Worm (Caenorhabditis elegans) whole organism, L3 larva: Measurements from ENCODE around the gene C15H7.4.

Experiments
- R02D3.7 ChIP-seq: fragments of 150-350 bp; optimal IDR thresholded peaks from 2 replicates; lab custom pipeline; 2014; ENCODE audit warnings: missing biosample characterization, missing genetic modification characterization
- ZK546.5 ChIP-seq: sonication (generic microtip); optimal IDR thresholded peaks from 2 replicates; lab custom pipeline; 2017; ENCODE audit warnings: missing biosample characterization, missing genetic modification characterization
- aly-2 ChIP-seq: fragments of 150-350 bp; optimal IDR thresholded peaks from 2 replicates; lab custom pipeline; 2014; ENCODE audit warnings: missing biosample characterization, missing genetic modification characterization
- ama-1 ChIP-seq: fragments of 150-350 bp; optimal IDR thresholded peaks from 2 replicates; lab custom pipeline; 2018
- ceh-16 ChIP-seq: sonication (generic microtip); optimal IDR thresholded peaks from 2 replicates; lab custom pipeline; 2017; ENCODE audit warnings: missing biosample characterization, missing genetic modification characterization
- ceh-28 ChIP-seq: fragments of 150-350 bp; optimal IDR thresholded peaks from 2 replicates; lab custom pipeline; 2014; ENCODE audit warnings: missing biosample characterization, missing genetic modification reagents, missing genetic modification characterization
- ceh-82 ChIP-seq: fragments of 150-350 bp; optimal IDR thresholded peaks from 2 replicates; lab custom pipeline; 2014; ENCODE audit warnings: missing biosample characterization, missing genetic modification characterization
- ceh-9 ChIP-seq: sonication (generic microtip); optimal IDR thresholded peaks from 2 replicates; lab custom pipeline; 2018; ENCODE audit warnings: missing biosample characterization, missing genetic modification characterization
- daf-12 ChIP-seq: fragments of 150-350 bp; optimal IDR thresholded peaks from 2 replicates; lab custom pipeline; 2014; ENCODE audit warnings: missing biosample characterization, missing genetic modification reagents, missing genetic modification characterization
- egl-27 ChIP-seq: sonication (generic microtip); optimal IDR thresholded peaks from 4 replicates; lab custom pipeline; 2017; ENCODE audit warnings: missing biosample characterization, missing genetic modification reagents, missing genetic modification characterization
- egl-5 ChIP-seq: fragments of 150-350 bp; optimal IDR thresholded peaks from 2 replicates; lab custom pipeline; 2017; ENCODE audit warnings: missing biosample characterization, missing genetic modification reagents, missing genetic modification characterization, inconsistent platforms
- elt-1 ChIP-seq: fragments of 150-350 bp; optimal IDR thresholded peaks from 2 replicates; lab custom pipeline; 2014; ENCODE audit warnings: missing biosample characterization, missing genetic modification characterization
- elt-2 ChIP-seq: sonication (generic microtip); optimal IDR thresholded peaks from 2 replicates; lab custom pipeline; 2016; ENCODE audit warnings: missing genetic modification reagents, mild to moderate bottlenecking, missing genetic modification characterization, missing compliant biosample characterization
- elt-3 ChIP-seq, 3 experiments: fragments of 150-350 bp in 1 of 3; sonication (generic microtip) in 2 of 3; optimal IDR thresholded peaks; 2 replicates in 2 of 3; 4 replicates in 1 of 3; lab custom pipeline; 2014 to 2017; ENCODE audit warnings: missing biosample characterization in 3 of 3, missing genetic modification characterization in 3 of 3
- eor-1 ChIP-seq, 2 experiments: fragments of 150-350 bp; optimal IDR thresholded peaks; 2 replicates each; lab custom pipeline; 2014 to 2018; ENCODE audit warnings: missing biosample characterization in 2 of 2, missing genetic modification characterization in 2 of 2
- fkh-10 ChIP-seq: sonication (generic microtip); optimal IDR thresholded peaks from 2 replicates; lab custom pipeline; 2017; ENCODE audit warnings: missing biosample characterization, missing genetic modification reagents, missing genetic modification characterization
- fkh-2 ChIP-seq: fragments of 150-350 bp; optimal IDR thresholded peaks from 2 replicates; lab custom pipeline; 2014; ENCODE audit warnings: missing biosample characterization, missing genetic modification reagents, missing genetic modification characterization
- fos-1 ChIP-seq: fragments of 150-350 bp; optimal IDR thresholded peaks from 2 replicates; lab custom pipeline; 2014; ENCODE audit warnings: missing biosample characterization, missing genetic modification characterization
- hmg-11 ChIP-seq: sonication (generic microtip); optimal IDR thresholded peaks from 2 replicates; lab custom pipeline; 2016; ENCODE audit warnings: missing genetic modification characterization, missing compliant biosample characterization
- jun-1 ChIP-seq: fragments of 150-350 bp; optimal IDR thresholded peaks from 2 replicates; lab custom pipeline; 2014; ENCODE audit warnings: missing biosample characterization, missing genetic modification reagents, missing genetic modification characterization
- lin-15B ChIP-seq: fragments of 150-350 bp; optimal IDR thresholded peaks from 2 replicates; lab custom pipeline; 2014; ENCODE audit warnings: missing biosample characterization, missing genetic modification characterization
- lin-39 ChIP-seq: fragments of 150-350 bp; optimal IDR thresholded peaks from 2 replicates; lab custom pipeline; 2018; ENCODE audit warnings: missing biosample characterization, missing genetic modification reagents, missing genetic modification characterization
- lsy-12 ChIP-seq: sonication (generic microtip); optimal IDR thresholded peaks from 2 replicates; lab custom pipeline; 2016; ENCODE audit warnings: mild to moderate bottlenecking, missing genetic modification characterization, missing compliant biosample characterization
- mdl-1 ChIP-seq: fragments of 150-350 bp; optimal IDR thresholded peaks from 2 replicates; lab custom pipeline; 2014; ENCODE audit warnings: missing biosample characterization, missing genetic modification characterization
- mml-1 ChIP-seq: fragments of 150-350 bp; sonication (generic microtip); optimal IDR thresholded peaks from 3 replicates; lab custom pipeline; 2014; ENCODE audit warnings: missing biosample characterization, missing genetic modification characterization
- nfya-1 ChIP-seq: sonication (generic microtip); optimal IDR thresholded peaks from 2 replicates; lab custom pipeline; 2017; ENCODE audit warnings: missing genetic modification characterization, mild to moderate bottlenecking, missing compliant biosample characterization, antibody characterized with exemption, moderate library complexity; ENCODE audit not compliant: insufficient read depth
- nhr-11 ChIP-seq: fragments of 150-350 bp; optimal IDR thresholded peaks from 2 replicates; lab custom pipeline; 2014; ENCODE audit warnings: missing biosample characterization, missing genetic modification characterization
- nhr-12 ChIP-seq: fragments of 150-350 bp; optimal IDR thresholded peaks from 2 replicates; lab custom pipeline; 2014; ENCODE audit warnings: missing biosample characterization, missing genetic modification characterization
- nhr-23 ChIP-seq: fragments of 150-350 bp; optimal IDR thresholded peaks from 2 replicates; lab custom pipeline; 2014; ENCODE audit warnings: missing biosample characterization, missing genetic modification reagents, missing genetic modification characterization
- nhr-237 ChIP-seq: fragments of 150-350 bp; optimal IDR thresholded peaks from 2 replicates; lab custom pipeline; 2014; ENCODE audit warnings: missing biosample characterization, missing genetic modification characterization
- nhr-25 ChIP-seq: sonication (generic microtip); optimal IDR thresholded peaks from 2 replicates; lab custom pipeline; 2017; ENCODE audit warnings: missing biosample characterization, missing genetic modification characterization
- nhr-28 ChIP-seq: fragments of 150-350 bp; optimal IDR thresholded peaks from 2 replicates; lab custom pipeline; 2014; ENCODE audit warnings: missing biosample characterization, missing genetic modification characterization
- nhr-43 ChIP-seq: sonication (generic microtip); optimal IDR thresholded peaks from 2 replicates; lab custom pipeline; 2016; ENCODE audit warnings: mild to moderate bottlenecking, missing genetic modification characterization, missing compliant biosample characterization; ENCODE audit not compliant: poor library complexity, severe bottlenecking
- nhr-67 ChIP-seq: fragments of 150-350 bp; optimal IDR thresholded peaks from 2 replicates; lab custom pipeline; 2014; ENCODE audit warnings: missing biosample characterization, missing genetic modification characterization
- nhr-76 ChIP-seq: fragments of 150-350 bp; sonication (generic microtip); optimal IDR thresholded peaks from 5 replicates; lab custom pipeline; 2014; ENCODE audit warnings: missing biosample characterization, missing genetic modification characterization
- nhr-77 ChIP-seq: fragments of 150-350 bp; optimal IDR thresholded peaks from 2 replicates; lab custom pipeline; 2014; ENCODE audit warnings: missing biosample characterization, missing genetic modification characterization
- pha-4 ChIP-seq: fragments of 150-350 bp; optimal IDR thresholded peaks from 2 replicates; lab custom pipeline; 2014; ENCODE audit warnings: missing biosample characterization, missing genetic modification reagents, missing genetic modification characterization
- pqm-1 ChIP-seq: fragments of 150-350 bp; optimal IDR thresholded peaks from 2 replicates; lab custom pipeline; 2017; ENCODE audit warnings: missing biosample characterization, missing genetic modification characterization, inconsistent platforms
- sea-2 ChIP-seq: fragments of 150-350 bp; sonication (generic microtip); optimal IDR thresholded peaks from 4 replicates; lab custom pipeline; 2014; ENCODE audit warnings: missing biosample characterization, missing genetic modification reagents, missing genetic modification characterization
- skn-1 ChIP-seq: fragments of 150-350 bp; optimal IDR thresholded peaks from 2 replicates; lab custom pipeline; 2014; ENCODE audit warnings: missing biosample characterization, missing genetic modification characterization
- snpc-4 ChIP-seq: fragments of 150-350 bp; optimal IDR thresholded peaks from 2 replicates; lab custom pipeline; 2014; ENCODE audit warnings: missing biosample characterization, missing genetic modification characterization
- tbx-2 ChIP-seq: sonication (generic microtip); optimal IDR thresholded peaks from 2 replicates; lab custom pipeline; 2016; ENCODE audit warnings: mild to moderate bottlenecking, missing genetic modification characterization, missing compliant biosample characterization
- unc-39 ChIP-seq: sonication (generic microtip); optimal IDR thresholded peaks from 4 replicates; lab custom pipeline; 2017; ENCODE audit warnings: missing biosample characterization, missing genetic modification characterization
- unc-62 ChIP-seq: fragments of 150-350 bp; sonication (generic microtip); optimal IDR thresholded peaks from 4 replicates; lab custom pipeline; 2014; ENCODE audit warnings: missing biosample characterization, missing genetic modification reagents, missing genetic modification characterization
- zag-1 ChIP-seq: fragments of 150-350 bp; optimal IDR thresholded peaks from 2 replicates; lab custom pipeline; 2014; ENCODE audit warnings: missing biosample characterization, missing genetic modification characterization
- ztf-11 ChIP-seq: fragments of 150-350 bp; optimal IDR thresholded peaks from 2 replicates; lab custom pipeline; 2014; ENCODE audit warnings: missing biosample characterization, missing genetic modification characterization
- ztf-4 ChIP-seq: fragments of 150-350 bp; optimal IDR thresholded peaks from 2 replicates; lab custom pipeline; 2014; ENCODE audit warnings: missing biosample characterization, missing genetic modification characterization

C15H7.4 gene

ce11 chrIII:9631117-9631655, 24.5 kb downstream of the C15H7.4 start, which contains the start of gene ubc-7 (continued):
- TF ChIP-seq nhr-76 (tag; lab: Kevin White, UChicago) (no peak), lin-39 (peak; percentile 71), nhr-77 (tag; lab: Kevin White, UChicago) (no peak), egl-27 (tag; lab: Kevin White, UChicago) (no peak), fkh-10 (GFP tag; lab: Kevin White, UChicago) (no peak), skn-1 (tag; lab: Kevin White, UChicago) (peak; percentile 53), nfya-1 (tag; lab: Kevin White, UChicago) (peak; percentile 92), sea-2 (GFP tag; lab: Kevin White, UChicago) (no peak)
- TF ChIP-seq, all 47 proteins: peak for 20

ce11 chrIII:9629855-9630254, 25.8 kb downstream of the C15H7.4 start, which contains the start of gene rpac-19:
TSS of gene rpac-19 (minus strand) at chrIII:9629885.
- TF ChIP-seq pha-4, result peak; percentile 82
- TF ChIP-seq R02D3.7 (tag; lab: Kevin White, UChicago), result no peak
- TF ChIP-seq ceh-16 (tag; lab: Kevin White, UChicago), result no peak
- TF ChIP-seq unc-39 (tag; lab: Kevin White, UChicago), result no peak
- TF ChIP-seq nhr-67 (tag; lab: Kevin White, UChicago), result peak; percentile 25
- no peak for TF ChIP-seq ZK546.5 (tag; lab: Kevin White, UChicago)
- no peak for TF ChIP-seq pqm-1 (tag; lab: Kevin White, UChicago)
- TF ChIP-seq ceh-28 (tag; lab: Kevin White, UChicago), result no peak
- TF ChIP-seq nhr-12 (tag; lab: Kevin White, UChicago), result no peak
- TF ChIP-seq lsy-12, result peak; percentile 80
- no peak for TF ChIP-seq ceh-82 (tag; lab: Kevin White, UChicago)
- TF ChIP-seq egl-27 (tag; lab: Kevin White, UChicago), result no peak
- TF ChIP-seq hmg-11 (tag; lab: Kevin White, UChicago), result peak; percentile 71
- no peak for TF ChIP-seq fkh-10 (GFP tag; lab: Kevin White, UChicago)
- no peak for TF ChIP-seq nhr-237 (tag; lab: Kevin White, UChicago)
- peak; percentile 53 for TF ChIP-seq snpc-4 (tag; lab: Kevin White, UChicago)
- TF ChIP-seq egl-5 (tag; lab: Kevin White, UChicago), result peak; percentile 56
- no peak for TF ChIP-seq nhr-11 (tag; lab: Kevin White, UChicago)
- TF ChIP-seq elt-1 (tag; lab: Kevin White, UChicago), result no peak
- peak; percentile 29 for TF ChIP-seq tbx-2 (tag; lab: Kevin White, UChicago)
- TF ChIP-seq nhr-76 (tag; lab: Kevin White, UChicago), result no peak
- no peak for TF ChIP-seq ceh-9 (tag; lab: Kevin White, UChicago)
- TF ChIP-seq mml-1 (tag; lab: Kevin White, UChicago), result no peak
- TF ChIP-seq fkh-2 (tag; lab: Kevin White, UChicago), result no peak
- TF ChIP-seq ama-1 (lab: Kevin White, UChicago), result peak; percentile 93
- TF ChIP-seq nhr-28 (tag; lab: Kevin White, UChicago), result no peak
- TF ChIP-seq nfya-1 (tag; lab: Kevin White, UChicago), result peak; percentile 66
- TF ChIP-seq jun-1 (tag; lab: Kevin White, UChicago), result peak; percentile 36
- peak; percentile 33 for TF ChIP-seq skn-1 (tag; lab: Kevin White, UChicago)
- no peak for TF ChIP-seq fos-1
- peak; percentile 72 for TF ChIP-seq nhr-23
- TF ChIP-seq eor-1 (tag; optimal IDR thresholded peaks at IDR 0.05; lab: Kevin White, UChicago), result no peak
- no peak for TF ChIP-seq mdl-1 (tag; lab: Kevin White, UChicago)
- TF ChIP-seq unc-62 (GFP tag; lab: Kevin White, UChicago), result no peak
- TF ChIP-seq ztf-11 (tag; lab: Kevin White, UChicago), result no peak
- TF ChIP-seq ztf-4 (tag; lab: Kevin White, UChicago), result no peak
- TF ChIP-seq sea-2 (GFP tag; lab: Kevin White, UChicago), result no peak
- TF ChIP-seq elt-2 (tag; lab: Kevin White, UChicago), result peak; percentile 80
- TF ChIP-seq aly-2 (tag; lab: Kevin White, UChicago), result no peak
- no peak for TF ChIP-seq zag-1
- no peak for TF ChIP-seq elt-3 (tag; optimal IDR thresholded peaks at IDR 0.05; lab: Kevin White, UChicago)
- TF ChIP-seq lin-15B, result peak; percentile 6
- no peak for TF ChIP-seq nhr-77 (tag; lab: Kevin White, UChicago)
- peak; percentile 37 for TF ChIP-seq nhr-25
- peak; percentile 16 for TF ChIP-seq lin-39
- TF ChIP-seq daf-12 (tag; lab: Kevin White, UChicago), result no peak
- TF ChIP-seq nhr-43 (tag; lab: Kevin White, UChicago), result peak; percentile 77
